Worm (Caenorhabditis elegans): ENCODE results near the gene T05G5.1.

- no peak for TF ChIP-seq unc-62 (GFP tag; optimal IDR thresholded peaks at IDR 0.05)
- TF ChIP-seq mep-1 (tag; optimal IDR thresholded peaks at IDR 0.05), result no peak
- no peak for TF ChIP-seq zag-1 (tag; optimal IDR thresholded peaks at IDR 0.05)
- TF ChIP-seq aly-2 (tag; optimal IDR thresholded peaks at IDR 0.05), result no peak
- no peak for TF ChIP-seq nhr-12 (tag; optimal IDR thresholded peaks at IDR 0.05)
- TF ChIP-seq unc-130 (tag; optimal IDR thresholded peaks at IDR 0.05), result no peak
These were observed 33.2 kb upstream of the T05G5.1 start, which contains the start of gene usp-46 for ce11 chrIII:9776323-9776722.
